Fruit fly (Drosophila melanogaster): ENCODE data around the gene CG11857.

Gene CG11857

DNA sequence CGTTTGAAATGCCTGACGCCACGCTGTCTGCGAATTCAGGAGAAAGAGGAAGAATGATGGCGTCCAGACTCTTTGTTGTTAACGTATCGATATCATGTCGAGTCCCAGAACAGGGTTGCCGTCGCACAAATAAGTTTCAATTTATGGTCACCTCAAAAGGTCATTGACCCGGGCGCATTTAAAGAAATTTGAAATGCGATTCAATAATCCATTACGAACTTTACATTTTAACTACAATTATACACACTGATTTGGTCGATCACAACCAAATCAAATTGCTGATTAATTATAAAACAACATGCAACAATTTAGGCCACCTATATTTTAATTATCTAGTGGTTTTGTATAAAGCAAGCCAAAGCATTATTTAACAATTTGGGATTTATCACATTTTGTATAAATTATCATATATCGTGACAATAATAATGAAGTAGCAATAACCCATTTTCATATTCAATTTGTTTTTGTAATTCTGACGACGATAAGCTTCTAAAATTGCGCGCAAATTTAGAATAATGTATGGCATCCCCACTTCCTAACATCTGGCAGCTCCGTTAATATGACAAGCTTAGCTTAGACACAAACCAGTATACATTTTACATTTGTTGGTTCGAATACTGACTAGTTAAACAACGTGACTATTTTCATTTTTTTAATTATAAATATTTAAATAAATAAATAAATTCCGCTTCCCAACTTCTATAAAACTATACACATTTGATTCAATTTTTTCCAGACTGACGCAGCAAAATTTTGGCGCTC is 13.5 kb upstream of the CG11857 start, which contains the start of gene bam:
bam (minus strand) TSS at position 58 of the 762 bp plus-strand sequence.
- TF ChIP-seq CG3995 (GFP tag; optimal IDR thresholded peaks at IDR 0.05) = peak; percentile 38
- peak; percentile 52 for TF ChIP-seq CG17829 (tag; optimal IDR thresholded peaks at IDR 0.05)
- peak; percentile 84 for TF ChIP-seq Lhr (GFP tag; optimal IDR thresholded peaks at IDR 0.05)
- peak; percentile 14 for TF ChIP-seq tap (tag; optimal IDR thresholded peaks at IDR 0.05)
- no peak for TF ChIP-seq CG2678 (tag; optimal IDR thresholded peaks at IDR 0.05)
- TF ChIP-seq CG14050 (GFP tag; IDR thresholded peaks at IDR 0.05) = no peak
- peak; percentile 34 for TF ChIP-seq Ssrp (tag; optimal IDR thresholded peaks at IDR 0.05)
- TF ChIP-seq MTF-1 (GFP tag; optimal IDR thresholded peaks at IDR 0.05; ENCODE audit: borderline replicate concordance) = no peak
- peak; percentile 51 for TF ChIP-seq Myb (GFP tag; optimal IDR thresholded peaks at IDR 0.05)
- no peak for TF ChIP-seq jigr1 (GFP tag; IDR thresholded peaks at IDR 0.05)
- TF ChIP-seq BEAF-32 (GFP tag; optimal IDR thresholded peaks at IDR 0.05) = peak; percentile 24
- no peak for TF ChIP-seq CG12942 (GFP tag; optimal IDR thresholded peaks at IDR 0.05)
- TF ChIP-seq CG14710 (tag; optimal IDR thresholded peaks at IDR 0.05) = peak; percentile 45
- no peak for TF ChIP-seq CG4360 (GFP tag; IDR thresholded peaks at IDR 0.05)
- TF ChIP-seq Aef1 (GFP tag; IDR thresholded peaks at IDR 0.05) = peak; percentile 14; the same call in 1 of the 3 replicates
- TF ChIP-seq gsb-n (tag; optimal IDR thresholded peaks at IDR 0.05) = peak; percentile 10
- peak; percentile 83 for TF ChIP-seq stwl (tag; optimal IDR thresholded peaks at IDR 0.05)
- TF ChIP-seq Med (GFP tag) = peak; percentile 56
- peak; percentile 40 for TF ChIP-seq nmo (GFP tag; optimal IDR thresholded peaks at IDR 0.05)
- no peak for TF ChIP-seq CG9609 (GFP tag; optimal IDR thresholded peaks at IDR 0.05)
- TF ChIP-seq CG13775 (GFP tag; optimal IDR thresholded peaks at IDR 0.05) = no peak
- TF ChIP-seq unc-4 (GFP tag; IDR thresholded peaks at IDR 0.05; ENCODE audit: partially characterized antibody) = 0 out of 2 replicates have a peak, but pooled peaks have one; percentile 20
- peak; percentile 54; the same call in 2 of the 3 replicates for TF ChIP-seq knrl (GFP tag; IDR thresholded peaks at IDR 0.05; ENCODE audit: partially characterized antibody)
- no peak for TF ChIP-seq CG13123 (GFP tag; optimal IDR thresholded peaks at IDR 0.05)
- peak; percentile 55; the same call in 1 of the 2 replicates for TF ChIP-seq Bgb (GFP tag; IDR thresholded peaks at IDR 0.05; ENCODE audit: partially characterized antibody)
- peak; percentile 46 for TF ChIP-seq sug (tag; optimal IDR thresholded peaks at IDR 0.05)
- peak; percentile 43 for TF ChIP-seq CG8290 (GFP tag; optimal IDR thresholded peaks at IDR 0.05)
- TF ChIP-seq CG8290 (tag; optimal IDR thresholded peaks at IDR 0.05) = no peak
- peak; percentile 71 for TF ChIP-seq trem (tag; optimal IDR thresholded peaks at IDR 0.05)
- peak; percentile 76 for TF ChIP-seq CTCF (GFP tag; optimal IDR thresholded peaks at IDR 0.05)
- TF ChIP-seq HmgZ (tag; optimal IDR thresholded peaks at IDR 0.05) = peak; percentile 67
- peak; percentile 22 for TF ChIP-seq CG15601 (tag; optimal IDR thresholded peaks at IDR 0.05)
- TF ChIP-seq fru (optimal IDR thresholded peaks at IDR 0.05) = no peak
- peak; percentile 56; the same call in 1 of the 2 replicates for TF ChIP-seq CG42726 (GFP tag; IDR thresholded peaks at IDR 0.05; ENCODE audit: partially characterized antibody)
- TF ChIP-seq Hmr (GFP tag; optimal IDR thresholded peaks at IDR 0.05) = peak; percentile 59
- TF ChIP-seq CG15514 (GFP tag; optimal IDR thresholded peaks at IDR 0.05) = peak; percentile 89
- no peak for TF ChIP-seq TFAM (GFP tag; optimal IDR thresholded peaks at IDR 0.05)
- TF ChIP-seq insv (GFP tag; optimal IDR thresholded peaks at IDR 0.05) = peak in 1 of 2 experiments; percentile 46
- TF ChIP-seq CG2116 (GFP tag; optimal IDR thresholded peaks at IDR 0.05) = peak; percentile 36
- TF ChIP-seq chn (GFP tag; optimal IDR thresholded peaks at IDR 0.05) = no peak
- no peak for TF ChIP-seq CG2129 (GFP tag; IDR thresholded peaks at IDR 0.05; ENCODE audit: partially characterized antibody)
- TF ChIP-seq CoRest (tag; optimal IDR thresholded peaks at IDR 0.05) = peak; percentile 64
- TF ChIP-seq NC2α (GFP tag; optimal IDR thresholded peaks at IDR 0.05) = no peak
- peak; percentile 4 for TF ChIP-seq PHDP (tag; optimal IDR thresholded peaks at IDR 0.05)
- TF ChIP-seq E2f2 (GFP tag; IDR thresholded peaks at IDR 0.05) = peak; percentile 97
- no peak for TF ChIP-seq CG10274 (GFP tag; optimal IDR thresholded peaks at IDR 0.05)
- TF ChIP-seq sd (tag; optimal IDR thresholded peaks at IDR 0.05) = peak; percentile 52
- no peak for TF ChIP-seq H2.0 (GFP tag; IDR thresholded peaks at IDR 0.05)
- TF ChIP-seq CG15696 (tag; optimal IDR thresholded peaks at IDR 0.05) = peak; percentile 7
